Worm (Caenorhabditis elegans) whole organism, early embryonic: ENCODE data around the gene W03F9.4.

Source experiments
- ama-1 ChIP-seq: fragments of 150-350 bp; optimal IDR thresholded peaks from 2 replicates; lab custom pipeline; 2014
- flt-1 ChIP-seq: fragments of 200-800 bp; sonication (Bioruptor generic); IDR thresholded peaks from 2 replicates; pipeline ENCODE4 v1.3.6; 2022; ENCODE audit warnings: missing genetic modification characterization, missing compliant biosample characterization
- hmg-4 ChIP-seq: fragments of 200-800 bp; sonication (Bioruptor generic); optimal IDR thresholded peaks from 2 replicates; lab custom pipeline; 2018; ENCODE audit warnings: mild to moderate bottlenecking, missing genetic modification characterization, missing compliant biosample characterization
- sea-1 ChIP-seq: fragments of 200-800 bp; sonication (Bioruptor generic); conservative IDR thresholded peaks from 2 replicates; pipeline ENCODE4 v1.3.6; 2022; ENCODE audit warnings: missing genetic modification characterization, missing compliant biosample characterization

- TF ChIP-seq ama-1 (lab: Kevin White, UChicago), result no peak
- no peak for TF ChIP-seq sea-1
- no peak for TF ChIP-seq flt-1 (GFP tag; lab: Robert Waterston, UW)
- TF ChIP-seq hmg-4 (GFP tag; lab: Kevin White, UChicago), result no peak
These were observed 27.7 kb downstream of the W03F9.4 start for ce11 chrV:123513-123912.
